Worm (Caenorhabditis elegans) whole organism, L4 larva: ENCODE results near the gene sup-26.

Experiments
- F10B5.3 ChIP-seq: sonication (generic microtip); optimal IDR thresholded peaks from 2 replicates; lab custom pipeline; 2016; ENCODE audit warnings: mild to moderate bottlenecking, missing genetic modification characterization, missing compliant biosample characterization
- F37D6.2 ChIP-seq: sonication (generic microtip); optimal IDR thresholded peaks from 2 replicates; lab custom pipeline; 2016; ENCODE audit warnings: mild to moderate bottlenecking, missing genetic modification characterization, missing compliant biosample characterization
- F49E8.2 ChIP-seq: sonication (generic microtip); optimal IDR thresholded peaks from 2 replicates; lab custom pipeline; 2016; ENCODE audit warnings: missing compliant biosample characterization, mild to moderate bottlenecking, missing genetic modification characterization, borderline replicate concordance
- T20F7.1 ChIP-seq: fragments of 200-800 bp; sonication (Bioruptor generic); optimal IDR thresholded peaks from 2 replicates; lab custom pipeline; 2018; ENCODE audit warnings: mild to moderate bottlenecking, missing genetic modification characterization, missing compliant biosample characterization
- aha-1 ChIP-seq: fragments of 150-350 bp; peaks from one replicate; lab custom pipeline; 2014; ENCODE audit warnings: missing biosample characterization, missing genetic modification characterization
- arid-1 ChIP-seq: fragments of 200-800 bp; sonication (Bioruptor generic); conservative IDR thresholded peaks from 2 replicates; pipeline ENCODE4 v1.3.6; 2022; ENCODE audit warnings: missing genetic modification reagents, missing genetic modification characterization, missing compliant biosample characterization
- ceh-28 ChIP-seq: fragments of 150-350 bp; optimal IDR thresholded peaks from 2 replicates; lab custom pipeline; 2014; ENCODE audit warnings: missing biosample characterization, missing genetic modification reagents, missing genetic modification characterization
- ceh-44 ChIP-seq: fragments of 200-800 bp; sonication (Bioruptor generic); IDR thresholded peaks from 2 replicates; pipeline ENCODE4 v1.3.6; 2022; ENCODE audit warnings: missing genetic modification reagents, missing genetic modification characterization, missing compliant biosample characterization
- ceh-82 ChIP-seq: sonication (generic microtip); optimal IDR thresholded peaks from 2 replicates; lab custom pipeline; 2017; ENCODE audit warnings: missing biosample characterization, missing genetic modification characterization
- ctbp-1 ChIP-seq: fragments of 200-800 bp; sonication (Bioruptor generic); IDR thresholded peaks from 2 replicates; pipeline ENCODE4 v1.3.6; 2022; ENCODE audit warnings: missing genetic modification reagents, missing genetic modification characterization, missing compliant biosample characterization
- daf-16 ChIP-seq, 3 experiments: sonication (generic microtip); optimal IDR thresholded peaks; 2 replicates each; lab custom pipeline; 2016 to 2017; ENCODE audit warnings: missing genetic modification characterization in 3 of 3, missing genetic modification reagents in 3 of 3, mild to moderate bottlenecking in 2 of 3, missing compliant biosample characterization in 2 of 3, missing biosample characterization in 1 of 3, moderate library complexity in 1 of 3
- daf-19 ChIP-seq: fragments of 200-800 bp; sonication (Bioruptor generic); conservative IDR thresholded peaks from 2 replicates; pipeline ENCODE4 v1.3.6; 2022; ENCODE audit warnings: missing genetic modification characterization, missing compliant biosample characterization
- dmd-6 ChIP-seq: fragments of 200-800 bp; sonication (Bioruptor generic); IDR thresholded peaks from 2 replicates; pipeline ENCODE4 v1.3.6; 2022; ENCODE audit warnings: missing genetic modification reagents, missing genetic modification characterization, missing compliant biosample characterization
- fos-1 ChIP-seq: fragments of 150-350 bp; optimal IDR thresholded peaks from 2 replicates; lab custom pipeline; 2014; ENCODE audit warnings: missing biosample characterization, missing genetic modification characterization
- hif-1 ChIP-seq, 2 experiments: sonication (generic microtip); optimal IDR thresholded peaks; 2 replicates each; lab custom pipeline; 2016 to 2017; ENCODE audit warnings: missing compliant biosample characterization in 2 of 2, missing genetic modification characterization in 2 of 2, missing genetic modification reagents in 2 of 2, missing genotype in 2 of 2, mild to moderate bottlenecking in 1 of 2
- hlh-11 ChIP-seq: fragments of 200-800 bp; sonication (Bioruptor generic); optimal IDR thresholded peaks from 2 replicates; lab custom pipeline; 2018; ENCODE audit warnings: mild to moderate bottlenecking, missing genetic modification characterization, missing compliant biosample characterization
- hlh-30 ChIP-seq: sonication (generic microtip); optimal IDR thresholded peaks from 2 replicates; lab custom pipeline; 2017; ENCODE audit warnings: antibody characterized with exemption, mild to moderate bottlenecking, missing genetic modification characterization, missing compliant biosample characterization; ENCODE audit not compliant: insufficient read depth
- hmg-1.1 ChIP-seq: fragments of 200-800 bp; sonication (Bioruptor generic); IDR thresholded peaks from 2 replicates; pipeline ENCODE4 v1.3.6; 2022; ENCODE audit warnings: missing genetic modification reagents, missing genetic modification characterization, missing compliant biosample characterization
- jun-1 ChIP-seq: fragments of 150-350 bp; optimal IDR thresholded peaks from 2 replicates; lab custom pipeline; 2014; ENCODE audit warnings: missing biosample characterization, missing genetic modification reagents, missing genetic modification characterization
- lin-1 ChIP-seq: fragments of 200-800 bp; sonication (Bioruptor generic); IDR thresholded peaks from 2 replicates; pipeline ENCODE4 v1.3.6; 2022; ENCODE audit warnings: missing genetic modification reagents, missing genetic modification characterization, missing compliant biosample characterization
- lin-15B ChIP-seq: fragments of 150-350 bp; sonication (generic microtip); optimal IDR thresholded peaks from 3 replicates; lab custom pipeline; 2014; ENCODE audit warnings: missing biosample characterization, missing genetic modification characterization
- lin-38 ChIP-seq: fragments of 200-800 bp; sonication (Bioruptor generic); IDR thresholded peaks from 2 replicates; pipeline ENCODE4 v1.3.6; 2022; ENCODE audit warnings: missing genetic modification reagents, missing genetic modification characterization, missing compliant biosample characterization
- lin-39 ChIP-seq: fragments of 150-350 bp; optimal IDR thresholded peaks from 2 replicates; lab custom pipeline; 2014; ENCODE audit warnings: missing biosample characterization, missing genetic modification reagents, missing genetic modification characterization
- lsy-2 ChIP-seq, 2 experiments: fragments of 150-350 bp in 1 of 2; sonication (generic microtip) in 1 of 2; optimal IDR thresholded peaks; 2 replicates each; lab custom pipeline; 2014 to 2017; ENCODE audit warnings: missing biosample characterization in 2 of 2, missing genetic modification characterization in 2 of 2
- madf-5 ChIP-seq, 2 experiments: fragments of 200-800 bp; sonication (Bioruptor generic); IDR thresholded peaks; 2 replicates each; pipeline ENCODE4 v1.3.6; 2022; ENCODE audit warnings: missing compliant biosample characterization in 2 of 2, missing genetic modification characterization in 2 of 2
- madf-9 ChIP-seq: fragments of 200-800 bp; sonication (Bioruptor generic); conservative IDR thresholded peaks from 2 replicates; pipeline ENCODE4 v1.3.6; 2022; ENCODE audit warnings: missing genetic modification reagents, missing genetic modification characterization, missing compliant biosample characterization
- mdl-1 ChIP-seq, 2 experiments: fragments of 150-350 bp in 1 of 2; sonication (generic microtip) in 1 of 2; optimal IDR thresholded peaks; 2 replicates each; lab custom pipeline; 2014 to 2017; ENCODE audit warnings: missing biosample characterization in 2 of 2, missing genetic modification characterization in 2 of 2
- mxl-3 ChIP-seq: fragments of 200-800 bp; sonication (Bioruptor generic); optimal IDR thresholded peaks from 2 replicates; lab custom pipeline; 2018; ENCODE audit warnings: mild to moderate bottlenecking, missing genetic modification characterization, missing compliant biosample characterization
- nhr-11 ChIP-seq: fragments of 150-350 bp; optimal IDR thresholded peaks from 2 replicates; lab custom pipeline; 2014; ENCODE audit warnings: missing biosample characterization, missing genetic modification characterization
- nhr-111 ChIP-seq: fragments of 200-800 bp; sonication (Bioruptor generic); optimal IDR thresholded peaks from 2 replicates; lab custom pipeline; 2018; ENCODE audit warnings: mild to moderate bottlenecking, missing genetic modification characterization, missing compliant biosample characterization
- nhr-25 ChIP-seq: sonication (generic microtip); optimal IDR thresholded peaks from 2 replicates; lab custom pipeline; 2017; ENCODE audit warnings: missing genetic modification characterization, mild to moderate bottlenecking, missing compliant biosample characterization, antibody characterized with exemption, moderate library complexity, borderline replicate concordance; ENCODE audit not compliant: insufficient read depth
- nhr-28 ChIP-seq: fragments of 150-350 bp; optimal IDR thresholded peaks from 2 replicates; lab custom pipeline; 2014; ENCODE audit warnings: missing biosample characterization, missing genetic modification characterization
- nhr-41 ChIP-seq: fragments of 200-800 bp; sonication (Bioruptor generic); IDR thresholded peaks from 2 replicates; pipeline ENCODE4 v1.3.6; 2022; ENCODE audit warnings: missing genetic modification reagents, missing genetic modification characterization, missing compliant biosample characterization
- rbr-2 ChIP-seq: sonication (generic microtip); optimal IDR thresholded peaks from 2 replicates; lab custom pipeline; 2016; ENCODE audit warnings: missing genotype, missing genetic modification characterization, missing compliant biosample characterization
- sdz-12 ChIP-seq: fragments of 200-800 bp; sonication (Bioruptor generic); optimal IDR thresholded peaks from 2 replicates; lab custom pipeline; 2018; ENCODE audit warnings: mild to moderate bottlenecking, missing genetic modification characterization, missing compliant biosample characterization
- set-16 ChIP-seq: fragments of 200-800 bp; sonication (Bioruptor generic); IDR thresholded peaks from 2 replicates; pipeline ENCODE4 v1.3.6; 2022; ENCODE audit warnings: missing genetic modification reagents, missing genetic modification characterization, missing compliant biosample characterization
- snpc-4 ChIP-seq: fragments of 150-350 bp; optimal IDR thresholded peaks from 2 replicates; lab custom pipeline; 2014; ENCODE audit warnings: missing biosample characterization, missing genetic modification characterization
- spr-1 ChIP-seq: sonication (generic microtip); optimal IDR thresholded peaks from 2 replicates; lab custom pipeline; 2016; ENCODE audit warnings: mild to moderate bottlenecking, missing genetic modification characterization, missing compliant biosample characterization
- tag-97 ChIP-seq: fragments of 200-800 bp; sonication (Bioruptor generic); IDR thresholded peaks from 2 replicates; pipeline ENCODE4 v1.3.6; 2022; ENCODE audit warnings: missing genetic modification characterization, missing compliant biosample characterization
- unc-62 ChIP-seq, 3 experiments: fragments of 150-350 bp in 1 of 3; sonication (generic microtip); optimal IDR thresholded peaks in 2 of 3; peaks in 1 of 3; 1 replicate in 1 of 3; 2 replicates in 2 of 3; lab custom pipeline; 2014 to 2017; ENCODE audit warnings: missing biosample characterization in 3 of 3, missing genetic modification characterization in 3 of 3, missing genetic modification reagents in 3 of 3, missing genotype in 1 of 3
- vab-7 ChIP-seq: fragments of 200-800 bp; sonication (Bioruptor generic); IDR thresholded peaks from 2 replicates; pipeline ENCODE4 v1.3.6; 2022; ENCODE audit warnings: missing genetic modification reagents, missing genetic modification characterization, missing compliant biosample characterization
- zag-1 ChIP-seq: fragments of 150-350 bp; optimal IDR thresholded peaks from 2 replicates; lab custom pipeline; 2014; ENCODE audit warnings: missing biosample characterization, missing genetic modification characterization
- zip-11 ChIP-seq: fragments of 200-800 bp; sonication (Bioruptor generic); IDR thresholded peaks from 2 replicates; pipeline ENCODE4 v1.3.6; 2022; ENCODE audit warnings: missing genetic modification characterization, missing compliant biosample characterization
- zip-2 ChIP-seq: fragments of 150-350 bp; optimal IDR thresholded peaks from 2 replicates; lab custom pipeline; 2014; ENCODE audit warnings: missing biosample characterization, missing genetic modification characterization

sup-26 gene

ce11 chrIII:4328208-4328987, 48.4 kb upstream of the sup-26 start:
- no peak for TF ChIP-seq F37D6.2 (tag; lab: Kevin White, UChicago)
- TF ChIP-seq mdl-1 (tag; optimal IDR thresholded peaks at IDR 0.05; lab: Kevin White, UChicago) = peak in 1 of 2 experiments; percentile 15
- TF ChIP-seq madf-9 (GFP tag; lab: Robert Waterston, UW) = no peak
- TF ChIP-seq lsy-2 (tag; optimal IDR thresholded peaks at IDR 0.05; lab: Kevin White, UChicago) = no peak
- no peak for TF ChIP-seq nhr-111 (GFP tag; lab: Kevin White, UChicago)
- TF ChIP-seq hlh-11 (tag; lab: Kevin White, UChicago) = peak; percentile 10
- TF ChIP-seq ceh-82 (tag; lab: Kevin White, UChicago) = no peak
- peak; percentile 42 for TF ChIP-seq mxl-3 (GFP tag; lab: Kevin White, UChicago)
- no peak for TF ChIP-seq zip-2
- TF ChIP-seq unc-62 (GFP tag; optimal IDR thresholded peaks at IDR 0.05 in 1 of 2; lab: Kevin White, UChicago) = peak in 1 of 2 experiments; percentile 17
- TF ChIP-seq unc-62 (tag; optimal IDR thresholded peaks at IDR 0.05; lab: Kevin White, UChicago) = no peak
- no peak for TF ChIP-seq arid-1 (GFP tag; lab: Robert Waterston, UW)
- TF ChIP-seq aha-1 (tag; lab: Kevin White, UChicago) = peak; percentile 8
- peak; percentile 65 for TF ChIP-seq nhr-28 (tag; lab: Kevin White, UChicago)
- TF ChIP-seq snpc-4 (tag; lab: Kevin White, UChicago) = no peak
- no peak for TF ChIP-seq F10B5.3 (tag; lab: Kevin White, UChicago)
- TF ChIP-seq zip-11 (GFP tag; lab: Robert Waterston, UW) = no peak
- TF ChIP-seq, all 104 proteins: peak for 6

DNA sequence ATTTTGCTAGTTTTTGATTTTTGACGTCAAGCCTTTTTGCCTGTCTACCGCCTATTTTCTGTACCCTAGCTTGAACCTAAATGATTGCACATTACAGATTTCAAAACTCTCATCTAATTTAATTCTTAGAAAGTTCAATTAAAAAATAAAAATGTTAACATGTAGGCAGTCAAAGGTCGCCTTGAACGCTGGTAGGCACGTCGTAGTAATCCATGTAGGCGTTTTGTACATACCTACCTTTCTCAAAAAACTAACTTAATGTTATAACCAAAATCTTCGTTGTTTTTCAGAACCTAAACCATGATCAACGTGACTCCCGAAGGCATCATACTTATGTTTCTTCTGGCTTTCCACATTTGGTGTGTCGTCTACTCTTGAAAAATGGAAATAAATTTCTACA, 43.8 kb upstream of the sup-26 start, which contains the start of gene H38K22.9:
Gene H38K22.9, plus strand, starts transcription at position 301 of the 400 bp plus-strand sequence.
- TF ChIP-seq T20F7.1 (GFP tag; lab: Kevin White, UChicago) (no peak), nhr-11 (tag; lab: Kevin White, UChicago) (no peak), lin-15B (no peak)

DNA sequence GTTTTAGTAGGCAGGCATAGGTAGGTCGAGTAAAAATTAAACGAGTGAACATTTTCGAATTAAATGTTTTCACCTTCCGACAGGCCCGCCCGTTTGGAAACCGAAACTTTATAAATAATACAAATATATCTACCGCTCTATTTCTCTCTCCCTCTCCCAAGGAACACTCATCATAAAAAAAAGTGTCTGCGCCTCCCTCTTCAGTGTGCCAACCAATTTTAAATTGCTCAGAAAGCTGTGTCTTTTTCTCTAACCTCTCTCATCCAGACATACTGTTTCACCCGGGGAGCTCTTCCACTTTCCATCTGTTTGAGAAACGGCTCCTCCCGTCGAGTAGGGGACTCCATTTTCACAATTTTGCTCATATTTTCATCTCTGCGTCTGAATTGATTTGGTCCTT, 43.1 kb upstream of the sup-26 start:
- TF ChIP-seq unc-62 (GFP tag; optimal IDR thresholded peaks at IDR 0.05 in 1 of 2; lab: Kevin White, UChicago) (peak in 1 of 2 experiments; percentile 67), unc-62 (tag; optimal IDR thresholded peaks at IDR 0.05; lab: Kevin White, UChicago) (no peak), hlh-11 (tag; lab: Kevin White, UChicago) (no peak), ceh-28 (tag; lab: Kevin White, UChicago) (no peak), tag-97 (no peak), nhr-41 (no peak), rbr-2 (tag; lab: Kevin White, UChicago) (peak; percentile 48), vab-7 (GFP tag; lab: Robert Waterston, UW) (0 out of 2 replicates have a peak, but pooled peaks have one; percentile 26), F10B5.3 (tag; lab: Kevin White, UChicago) (no peak), fos-1 (no peak), nhr-25 (tag; lab: Kevin White, UChicago) (no peak), madf-5 (GFP tag; IDR thresholded peaks at IDR 0.05; lab: Robert Waterston, UW) (no peak), lin-1 (GFP tag; lab: Robert Waterston, UW) (no peak), lin-39 (tag; lab: Kevin White, UChicago) (no peak), spr-1 (no peak), set-16 (no peak), sdz-12 (GFP tag; lab: Kevin White, UChicago) (no peak), lin-38 (GFP tag; lab: Robert Waterston, UW) (0 out of 2 replicates have a peak, but pooled peaks have one; percentile 16), hmg-1.1 (GFP tag; lab: Robert Waterston, UW) (peak; percentile 54; the same call in 1 of the 2 replicates), ceh-44 (GFP tag; lab: Robert Waterston, UW) (no peak), daf-16 (GFP tag; optimal IDR thresholded peaks at IDR 0.05; lab: Kevin White, UChicago) (no peak), daf-16 (tag; optimal IDR thresholded peaks at IDR 0.05; lab: Kevin White, UChicago) (no peak), F49E8.2 (tag; lab: Kevin White, UChicago) (no peak), ceh-82 (tag; lab: Kevin White, UChicago) (no peak), zag-1 (tag; lab: Kevin White, UChicago) (no peak), jun-1 (tag; lab: Kevin White, UChicago) (no peak), hlh-30 (no peak), ctbp-1 (no peak), daf-19 (GFP tag; lab: Robert Waterston, UW) (no peak), hif-1 (tag; optimal IDR thresholded peaks at IDR 0.05; lab: Kevin White, UChicago) (no peak), dmd-6 (GFP tag; lab: Robert Waterston, UW) (no peak), lsy-2 (tag; optimal IDR thresholded peaks at IDR 0.05; lab: Kevin White, UChicago) (peak in 1 of 2 experiments; percentile 41)
